Worm (Caenorhabditis elegans): ENCODE results near the gene T04F8.7.

The T04F8.7 gene

ce11 chrX:11666545-11667177 is 14.1 kb downstream of the T04F8.7 start, which contains the start of gene noca-2:
Gene noca-2, plus strand, starts transcription at chrX:11667127.
- no peak for TF ChIP-seq elt-3 (tag; optimal IDR thresholded peaks at IDR 0.05)
- TF ChIP-seq ztf-11 (tag; optimal IDR thresholded peaks at IDR 0.05): no peak
- no peak for TF ChIP-seq elt-1 (tag; optimal IDR thresholded peaks at IDR 0.05; ENCODE audit: borderline replicate concordance, insufficient read depth)
- TF ChIP-seq snpc-4 (tag; optimal IDR thresholded peaks at IDR 0.05): no peak
- no peak for TF ChIP-seq nhr-2 (tag; optimal IDR thresholded peaks at IDR 0.05)
- no peak for TF ChIP-seq nhr-28 (tag; optimal IDR thresholded peaks at IDR 0.05)
- TF ChIP-seq nhr-76 (tag; optimal IDR thresholded peaks at IDR 0.05): no peak
- TF ChIP-seq ham-2 (GFP tag; optimal IDR thresholded peaks at IDR 0.05): peak; percentile 83
- no peak for TF ChIP-seq zip-8 (tag; optimal IDR thresholded peaks at IDR 0.05)
- no peak for TF ChIP-seq unc-39 (tag; optimal IDR thresholded peaks at IDR 0.05)
- no peak for TF ChIP-seq ceh-43 (GFP tag; optimal IDR thresholded peaks at IDR 0.05)
- TF ChIP-seq sptf-1 (tag; optimal IDR thresholded peaks at IDR 0.05): no peak
- TF ChIP-seq unc-62 (GFP tag; optimal IDR thresholded peaks at IDR 0.05): no peak
- no peak for TF ChIP-seq blmp-1 (tag; optimal IDR thresholded peaks at IDR 0.05)
- peak; percentile 23 for TF ChIP-seq hlh-1 (tag; optimal IDR thresholded peaks at IDR 0.05)
- TF ChIP-seq nhr-237 (tag; optimal IDR thresholded peaks at IDR 0.05): no peak
- TF ChIP-seq sem-2 (GFP tag; optimal IDR thresholded peaks at IDR 0.05): no peak
- no peak for TF ChIP-seq mab-5 (tag; optimal IDR thresholded peaks at IDR 0.05)
- TF ChIP-seq mls-2 (tag; optimal IDR thresholded peaks at IDR 0.05): no peak
- TF ChIP-seq unc-120 (tag; optimal IDR thresholded peaks at IDR 0.05; ENCODE audit: poor library complexity, severe bottlenecking): peak; percentile 16
- peak; percentile 12 for TF ChIP-seq mep-1 (tag; optimal IDR thresholded peaks at IDR 0.05)
- TF ChIP-seq lin-32 (GFP tag; optimal IDR thresholded peaks at IDR 0.05): no peak
- TF ChIP-seq ceh-39 (tag; optimal IDR thresholded peaks at IDR 0.05): no peak
- TF ChIP-seq drap-1 (GFP tag; optimal IDR thresholded peaks at IDR 0.05): no peak
- no peak for TF ChIP-seq nhr-12 (tag; optimal IDR thresholded peaks at IDR 0.05)
- no peak for TF ChIP-seq flh-1 (GFP tag; optimal IDR thresholded peaks at IDR 0.05)
- no peak for TF ChIP-seq pha-4 (tag; optimal IDR thresholded peaks at IDR 0.05)
- no peak for TF ChIP-seq ceh-83 (GFP tag; optimal IDR thresholded peaks at IDR 0.05)
- peak; percentile 25 for TF ChIP-seq lsy-2 (tag; optimal IDR thresholded peaks at IDR 0.05)
- peak; percentile 83 for TF ChIP-seq ces-1 (GFP tag; optimal IDR thresholded peaks at IDR 0.05)
- TF ChIP-seq lin-13 (tag; optimal IDR thresholded peaks at IDR 0.05): no peak
- no peak for TF ChIP-seq cnd-1 (tag; optimal IDR thresholded peaks at IDR 0.05)

ce11 chrX:11665522-11666017 is 15.2 kb downstream of the T04F8.7 start:
- TF ChIP-seq ceh-39 (tag; optimal IDR thresholded peaks at IDR 0.05): no peak
- no peak for TF ChIP-seq elt-3 (tag; optimal IDR thresholded peaks at IDR 0.05)
- TF ChIP-seq lsy-2 (tag; optimal IDR thresholded peaks at IDR 0.05): no peak
- no peak for TF ChIP-seq snpc-4 (tag; optimal IDR thresholded peaks at IDR 0.05)
- TF ChIP-seq M03D4.4 (tag; optimal IDR thresholded peaks at IDR 0.05): no peak
- no peak for TF ChIP-seq nhr-12 (tag; optimal IDR thresholded peaks at IDR 0.05)
- TF ChIP-seq mab-5 (tag; optimal IDR thresholded peaks at IDR 0.05): no peak
- no peak for TF ChIP-seq sem-2 (GFP tag; optimal IDR thresholded peaks at IDR 0.05)
- no peak for TF ChIP-seq unc-39 (tag; optimal IDR thresholded peaks at IDR 0.05)
- TF ChIP-seq zip-8 (tag; optimal IDR thresholded peaks at IDR 0.05): no peak

ce11 chrX:11664184-11664583 is 16.6 kb downstream of the T04F8.7 start:
- TF ChIP-seq bed-3 (GFP tag; optimal IDR thresholded peaks at IDR 0.05): no peak
- no peak for TF ChIP-seq nhr-76 (tag; optimal IDR thresholded peaks at IDR 0.05)
- TF ChIP-seq pha-4 (tag; optimal IDR thresholded peaks at IDR 0.05): peak; percentile 43
- TF ChIP-seq unc-39 (tag; optimal IDR thresholded peaks at IDR 0.05): no peak
- TF ChIP-seq hlh-1 (tag; optimal IDR thresholded peaks at IDR 0.05): no peak
- no peak for TF ChIP-seq mls-2 (tag; optimal IDR thresholded peaks at IDR 0.05)

DNA sequence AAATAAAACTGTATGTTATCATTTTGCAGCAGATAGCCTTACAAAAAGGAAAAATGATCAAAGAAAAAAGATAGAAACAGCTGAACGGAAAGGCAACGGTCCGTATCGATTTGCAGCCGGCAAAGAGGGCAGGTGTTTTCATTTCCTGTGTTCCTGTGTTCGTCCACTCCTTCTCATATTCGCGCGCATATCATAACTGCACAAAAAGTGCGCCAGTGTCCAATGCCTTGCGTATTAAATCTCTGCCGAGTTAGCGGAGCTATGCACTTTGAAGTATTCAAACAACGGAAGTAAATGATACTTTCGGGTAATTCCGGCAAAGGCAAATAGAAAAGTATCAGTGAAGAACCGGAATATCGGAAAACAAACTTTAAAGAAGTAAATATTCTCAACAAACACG is 18.2 kb downstream of the T04F8.7 start:
- TF ChIP-seq lsy-2 (tag; optimal IDR thresholded peaks at IDR 0.05) (no peak), M03D4.4 (tag; optimal IDR thresholded peaks at IDR 0.05) (peak; percentile 60), lin-32 (GFP tag; optimal IDR thresholded peaks at IDR 0.05) (peak; percentile 22), lin-13 (tag; optimal IDR thresholded peaks at IDR 0.05) (peak; percentile 72), drap-1 (GFP tag; optimal IDR thresholded peaks at IDR 0.05) (peak; percentile 7), mep-1 (tag; optimal IDR thresholded peaks at IDR 0.05) (peak; percentile 70), ceh-39 (tag; optimal IDR thresholded peaks at IDR 0.05) (peak; percentile 46), cnd-1 (tag; optimal IDR thresholded peaks at IDR 0.05) (peak; percentile 55), ces-1 (GFP tag; optimal IDR thresholded peaks at IDR 0.05) (no peak)
